Fruit fly (Drosophila melanogaster) whole organism, embryonic: ENCODE data around the gene CG13454.

ENCODE experiments used
- Blimp-1 ChIP-seq: fragments of 200-800 bp; sonication (Bioruptor generic); optimal IDR thresholded peaks from 3 replicates; lab custom pipeline; 2018; ENCODE audit warnings: missing biosample characterization, missing genetic modification characterization, mild to moderate bottlenecking, moderate library complexity, missing genetic modification reagents
- CG10321 ChIP-seq: fragments of 200-800 bp; sonication (Bioruptor generic); IDR thresholded peaks from 2 replicates; pipeline ENCODE4 v1.3.6; 2022; ENCODE audit warnings: missing biosample characterization, missing genetic modification characterization
- CG10462 ChIP-seq: fragments of 200-800 bp; sonication (Bioruptor generic); optimal IDR thresholded peaks from 2 replicates; lab custom pipeline; 2016; ENCODE audit warnings: missing biosample characterization, missing genetic modification characterization
- CG12219 ChIP-seq: fragments of 200-800 bp; sonication (Bioruptor generic); optimal IDR thresholded peaks from 3 replicates; lab custom pipeline; 2018; ENCODE audit warnings: missing biosample characterization, mild to moderate bottlenecking, missing genetic modification characterization
- CG12942 ChIP-seq: fragments of 200-800 bp; sonication (Bioruptor generic); optimal IDR thresholded peaks from 3 replicates; lab custom pipeline; 2016; ENCODE audit warnings: missing biosample characterization, missing genetic modification characterization
- CG15269 ChIP-seq: fragments of 200-800 bp; sonication (Bioruptor generic); optimal IDR thresholded peaks from 2 replicates; lab custom pipeline; 2018; ENCODE audit warnings: missing biosample characterization, mild to moderate bottlenecking, missing genetic modification characterization, moderate library complexity
- CG15479 ChIP-seq: fragments of 200-800 bp; sonication (Bioruptor generic); optimal IDR thresholded peaks from 3 replicates; lab custom pipeline; 2019; ENCODE audit warnings: missing biosample characterization, mild to moderate bottlenecking, missing genetic modification characterization, moderate library complexity
- CG15514 ChIP-seq: fragments of 200-800 bp; sonication (Bioruptor generic); optimal IDR thresholded peaks from 3 replicates; lab custom pipeline; 2017; ENCODE audit warnings: missing biosample characterization, missing genetic modification characterization, mild to moderate bottlenecking, moderate library complexity, missing genetic modification reagents
- CG16813 ChIP-seq: fragments of 200-800 bp; sonication (Bioruptor generic); IDR thresholded peaks from 3 replicates; pipeline ENCODE4 v1.3.6; 2022; ENCODE audit warnings: missing biosample characterization, missing genetic modification characterization; ENCODE audit not compliant: partially characterized antibody
- CG17912 ChIP-seq: fragments of 200-800 bp; sonication (Bioruptor generic); optimal IDR thresholded peaks from 2 replicates; lab custom pipeline; 2018; ENCODE audit warnings: missing biosample characterization, mild to moderate bottlenecking, missing genetic modification characterization
- CG1832 ChIP-seq: fragments of 200-800 bp; sonication (Bioruptor generic); optimal IDR thresholded peaks from 2 replicates; lab custom pipeline; 2017; ENCODE audit warnings: missing biosample characterization, mild to moderate bottlenecking, missing genetic modification characterization, inconsistent platforms
- CG2129 ChIP-seq: fragments of 200-800 bp; sonication (Bioruptor generic); IDR thresholded peaks from 2 replicates; pipeline ENCODE4 v1.3.6; 2022; ENCODE audit warnings: missing biosample characterization, missing genetic modification characterization; ENCODE audit not compliant: partially characterized antibody
- CG2712 ChIP-seq: fragments of 200-800 bp; optimal IDR thresholded peaks from 3 replicates; lab custom pipeline; 2019; ENCODE audit warnings: missing biosample characterization, mild to moderate bottlenecking, missing genetic modification characterization, moderate library complexity
- CG2875 ChIP-seq: fragments of 200-800 bp; sonication (Bioruptor generic); optimal IDR thresholded peaks from 2 replicates; lab custom pipeline; 2017; ENCODE audit warnings: missing biosample characterization, mild to moderate bottlenecking, missing genetic modification characterization, missing genetic modification reagents
- CG31441 ChIP-seq: fragments of 200-800 bp; sonication (Bioruptor generic); IDR thresholded peaks from 2 replicates; pipeline ENCODE4 v1.3.6; 2022; ENCODE audit warnings: missing biosample characterization, missing genetic modification characterization
- CG33557 ChIP-seq: fragments of 200-800 bp; sonication (Bioruptor generic); optimal IDR thresholded peaks from 2 replicates; lab custom pipeline; 2019; ENCODE audit warnings: missing biosample characterization, mild to moderate bottlenecking, missing genetic modification characterization, moderate library complexity
- CG4424 ChIP-seq: fragments of 200-800 bp; sonication (Bioruptor generic); optimal IDR thresholded peaks from 3 replicates; lab custom pipeline; 2016; ENCODE audit warnings: missing biosample characterization, missing genetic modification characterization
- CG9215 ChIP-seq: fragments of 200-800 bp; sonication (Bioruptor generic); IDR thresholded peaks from 2 replicates; pipeline ENCODE4 v1.3.6; 2022; ENCODE audit warnings: missing biosample characterization, missing genetic modification characterization
- Elba2 ChIP-seq: fragments of 200-800 bp; sonication (Bioruptor generic); optimal IDR thresholded peaks from 3 replicates; lab custom pipeline; 2016; ENCODE audit warnings: missing biosample characterization, missing genetic modification characterization
- H15 ChIP-seq: fragments of 200-800 bp; sonication (Bioruptor generic); IDR thresholded peaks from 3 replicates; pipeline ENCODE4 v1.3.6; 2022; ENCODE audit warnings: missing biosample characterization, missing genetic modification characterization
- Hey ChIP-seq: fragments of 200-800 bp; sonication (Bioruptor generic); optimal IDR thresholded peaks from 3 replicates; lab custom pipeline; 2018; ENCODE audit warnings: missing biosample characterization, mild to moderate bottlenecking, missing genetic modification characterization
- HmgD ChIP-seq: fragments of 200-800 bp; sonication (Bioruptor generic); optimal IDR thresholded peaks from 3 replicates; lab custom pipeline; 2016; ENCODE audit warnings: missing biosample characterization, missing genetic modification characterization
- NC2α ChIP-seq: fragments of 200-800 bp; sonication (Bioruptor generic); optimal IDR thresholded peaks from 2 replicates; lab custom pipeline; 2016; ENCODE audit warnings: missing biosample characterization, missing genetic modification characterization
- NFAT ChIP-seq: fragments of 200-800 bp; sonication (Bioruptor generic); IDR thresholded peaks from 2 replicates; pipeline ENCODE4 v1.3.6; 2022; ENCODE audit warnings: missing biosample characterization, missing genetic modification characterization
- Ssrp ChIP-seq: fragments of 200-800 bp; sonication (Bioruptor generic); optimal IDR thresholded peaks from 2 replicates; lab custom pipeline; 2018; ENCODE audit warnings: missing biosample characterization, mild to moderate bottlenecking, missing genetic modification characterization, moderate library complexity
- Stat92E ChIP-seq, 3 experiments: fragments of >200 bp in 2 of 3; fragments of 200-800 bp in 1 of 3; sonication (Bioruptor generic) in 1 of 3; optimal IDR thresholded peaks; 2 replicates each; lab custom pipeline; 2017 to 2019; ENCODE audit warnings: missing biosample characterization in 3 of 3, missing genetic modification characterization in 3 of 3, mild to moderate bottlenecking in 1 of 3, moderate library complexity in 1 of 3
- Trl ChIP-seq, 3 experiments: fragments of >200 bp in 2 of 3; fragments of 200-800 bp in 1 of 3; sonication (Bioruptor generic) in 1 of 3; optimal IDR thresholded peaks; 2 replicates in 1 of 3; 3 replicates in 2 of 3; lab custom pipeline; 2016 to 2017; ENCODE audit warnings: missing biosample characterization in 1 of 3, missing genetic modification characterization in 1 of 3
- ato ChIP-seq: fragments of 200-800 bp; sonication (Bioruptor generic); IDR thresholded peaks from 2 replicates; pipeline ENCODE4 v1.3.6; 2022; ENCODE audit warnings: missing biosample characterization, missing genetic modification characterization; ENCODE audit not compliant: partially characterized antibody
- bsh ChIP-seq, 2 experiments: fragments of 200-800 bp; sonication (Bioruptor generic); optimal IDR thresholded peaks; 2 replicates each; lab custom pipeline; 2017 to 2018; ENCODE audit warnings: mild to moderate bottlenecking in 2 of 2, missing biosample characterization in 2 of 2, missing genetic modification characterization in 2 of 2, moderate library complexity in 1 of 2
- chinmo ChIP-seq: fragments of 200-800 bp; sonication (Bioruptor generic); IDR thresholded peaks from 4 replicates; pipeline ENCODE4 v1.3.6; 2022; ENCODE audit warnings: missing biosample characterization, missing genetic modification characterization; ENCODE audit not compliant: partially characterized antibody
- chm ChIP-seq: fragments of 200-800 bp; sonication (Bioruptor generic); IDR thresholded peaks from 2 replicates; pipeline ENCODE4 v1.3.6; 2022; ENCODE audit warnings: missing biosample characterization, missing genetic modification characterization
- chn ChIP-seq: fragments of 200-800 bp; sonication (Bioruptor generic); optimal IDR thresholded peaks from 2 replicates; lab custom pipeline; 2016; ENCODE audit warnings: missing biosample characterization, missing genetic modification characterization
- corto ChIP-seq: fragments of 200-800 bp; sonication (Bioruptor generic); optimal IDR thresholded peaks from 2 replicates; lab custom pipeline; 2016; ENCODE audit warnings: missing biosample characterization, mild to moderate bottlenecking, missing genetic modification characterization, moderate library complexity
- crc ChIP-seq: fragments of 200-800 bp; sonication (Bioruptor generic); optimal IDR thresholded peaks from 2 replicates; lab custom pipeline; 2016; ENCODE audit warnings: missing biosample characterization, missing genetic modification characterization
- crp ChIP-seq, 2 experiments: fragments of 200-800 bp; sonication (Bioruptor generic); optimal IDR thresholded peaks; 2 replicates in 1 of 2; 3 replicates in 1 of 2; lab custom pipeline; 2017; ENCODE audit warnings: missing biosample characterization in 2 of 2, missing genetic modification characterization in 2 of 2, mild to moderate bottlenecking in 1 of 2, moderate library complexity in 1 of 2
- fd96Cb ChIP-seq: fragments of 200-800 bp; sonication (Bioruptor generic); optimal IDR thresholded peaks from 2 replicates; lab custom pipeline; 2018; ENCODE audit warnings: missing biosample characterization, mild to moderate bottlenecking, missing genetic modification characterization, moderate library complexity
- gcm2 ChIP-seq: fragments of 200-800 bp; sonication (Bioruptor generic); optimal IDR thresholded peaks from 2 replicates; lab custom pipeline; 2016; ENCODE audit warnings: missing biosample characterization, missing genetic modification characterization
- gfzf ChIP-seq: fragments of 200-800 bp; sonication (Bioruptor generic); optimal IDR thresholded peaks from 2 replicates; lab custom pipeline; 2016; ENCODE audit warnings: missing biosample characterization, mild to moderate bottlenecking, missing genetic modification characterization, moderate library complexity
- knrl ChIP-seq: fragments of 200-800 bp; sonication (Bioruptor generic); IDR thresholded peaks from 3 replicates; pipeline ENCODE4 v1.3.6; 2022; ENCODE audit warnings: missing biosample characterization, missing genetic modification characterization; ENCODE audit not compliant: partially characterized antibody
- lbe ChIP-seq: fragments of 200-800 bp; sonication (Bioruptor generic); optimal IDR thresholded peaks from 2 replicates; lab custom pipeline; 2016; ENCODE audit warnings: missing biosample characterization, mild to moderate bottlenecking, missing genetic modification characterization
- lov ChIP-seq, 2 experiments: fragments of 200-800 bp in 1 of 2; fragments of >200 bp in 1 of 2; sonication (Bioruptor generic) in 1 of 2; IDR thresholded peaks in 1 of 2; optimal IDR thresholded peaks in 1 of 2; 2 replicates in 1 of 2; 3 replicates in 1 of 2; pipeline versions ENCODE4 v1.3.6 to Lab custom; 2017 to 2022; ENCODE audit warnings: missing biosample characterization in 1 of 2, missing genetic modification characterization in 1 of 2
- nau ChIP-seq: fragments of 200-800 bp; sonication (Bioruptor generic); optimal IDR thresholded peaks from 3 replicates; lab custom pipeline; 2017; ENCODE audit warnings: missing biosample characterization, mild to moderate bottlenecking, missing genetic modification characterization, missing genetic modification reagents
- org-1 ChIP-seq: fragments of 200-800 bp; sonication (Bioruptor generic); optimal IDR thresholded peaks from 2 replicates; lab custom pipeline; 2017; ENCODE audit warnings: missing biosample characterization, missing genetic modification characterization
- pho ChIP-seq: fragments of 200-800 bp; sonication (Bioruptor generic); optimal IDR thresholded peaks from 2 replicates; lab custom pipeline; 2016; ENCODE audit warnings: missing biosample characterization, missing genetic modification characterization
- pros ChIP-seq: fragments of 200-800 bp; sonication (Bioruptor generic); optimal IDR thresholded peaks from 3 replicates; lab custom pipeline; 2019; ENCODE audit warnings: missing biosample characterization, mild to moderate bottlenecking, missing genetic modification characterization, moderate library complexity
- sim ChIP-seq: fragments of 200-800 bp; sonication (Bioruptor generic); IDR thresholded peaks from 2 replicates; pipeline ENCODE4 v1.3.6; 2022; ENCODE audit warnings: missing biosample characterization, missing genetic modification characterization
- sima ChIP-seq: fragments of 200-800 bp; sonication (Bioruptor generic); optimal IDR thresholded peaks from 2 replicates; lab custom pipeline; 2016; ENCODE audit warnings: missing biosample characterization, missing genetic modification characterization
- tll ChIP-seq, 2 experiments: fragments of 200-800 bp in 1 of 2; fragments of >200 bp in 1 of 2; sonication (Bioruptor generic) in 1 of 2; optimal IDR thresholded peaks; 2 replicates each; lab custom pipeline; 2017 to 2019; ENCODE audit warnings: missing biosample characterization in 2 of 2, missing genetic modification characterization in 2 of 2, mild to moderate bottlenecking in 1 of 2, moderate library complexity in 1 of 2

CG13454 gene

DNA sequence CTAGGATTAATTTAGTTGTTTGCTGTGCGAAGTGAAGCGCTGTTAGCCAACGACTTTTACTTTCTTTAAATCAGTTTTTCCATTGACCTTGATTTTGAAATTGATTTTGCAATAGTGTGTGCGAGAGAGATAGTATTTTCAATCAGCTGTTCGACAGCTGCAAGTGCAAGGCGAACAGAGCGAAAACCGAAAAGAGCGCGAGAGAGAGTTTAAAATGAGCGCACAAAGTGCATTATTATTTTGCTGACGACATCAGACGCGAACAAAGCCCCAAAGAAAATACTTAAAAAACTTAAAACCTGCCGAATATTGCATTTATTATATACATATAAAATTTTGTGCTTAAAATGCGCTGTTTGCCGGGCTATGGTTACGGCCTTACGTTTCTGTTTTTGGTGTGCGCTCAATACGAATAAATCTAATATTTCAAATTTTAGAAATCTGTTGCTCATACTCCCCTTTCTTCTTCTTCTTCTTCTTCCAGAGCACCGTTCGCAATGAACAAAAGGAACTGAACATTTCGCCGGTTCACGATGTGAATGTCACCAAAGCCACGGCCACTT, 5.1 kb downstream of the CG13454 start (continued):
- no peak for TF ChIP-seq CG9215 (GFP tag; lab: Robert Waterston, UW)
- TF ChIP-seq CG15479, result peak; percentile 32
- TF ChIP-seq CG12942 (GFP tag; lab: Kevin White, UChicago), result no peak
- TF ChIP-seq CG4424 (GFP tag; lab: Kevin White, UChicago), result no peak
- no peak for TF ChIP-seq sima (GFP tag; lab: Kevin White, UChicago)
- TF ChIP-seq crp (GFP tag; optimal IDR thresholded peaks at IDR 0.05; lab: Kevin White, UChicago), result peak in 1 of 2 experiments; percentile 75
- no peak for TF ChIP-seq fd96Cb (tag; lab: Kevin White, UChicago)
- TF ChIP-seq sim, result no peak
- TF ChIP-seq corto (GFP tag; lab: Kevin White, UChicago), result peak; percentile 50
- TF ChIP-seq NC2α (GFP tag; lab: Kevin White, UChicago), result no peak
- no peak for TF ChIP-seq CG17912
- TF ChIP-seq CG2712 (tag; lab: Kevin White, UChicago), result peak; percentile 13
- no peak for TF ChIP-seq gfzf (GFP tag; lab: Kevin White, UChicago)
- TF ChIP-seq CG2875, result no peak
- peak; percentile 47 for TF ChIP-seq Blimp-1 (GFP tag; lab: Kevin White, UChicago)
- TF ChIP-seq CG15269, result no peak
- TF ChIP-seq chm (GFP tag; lab: Robert Waterston, UW), result no peak
- TF ChIP-seq nau (GFP tag; lab: Kevin White, UChicago), result no peak
- TF ChIP-seq Stat92E (GFP tag; optimal IDR thresholded peaks at IDR 0.05; lab: Kevin White, UChicago), result no peak
- TF ChIP-seq CG16813 (GFP tag; lab: Robert Waterston, UW), result no peak
- TF ChIP-seq lbe (GFP tag; lab: Kevin White, UChicago), result peak; percentile 14
- TF ChIP-seq chn (GFP tag; lab: Kevin White, UChicago), result no peak
- TF ChIP-seq pho (GFP tag; lab: Kevin White, UChicago), result no peak
- no peak for TF ChIP-seq NFAT (GFP tag; lab: Robert Waterston, UW)
- TF ChIP-seq Elba2 (GFP tag; lab: Kevin White, UChicago), result no peak
- no peak for TF ChIP-seq CG2129 (GFP tag; lab: Robert Waterston, UW)
- TF ChIP-seq bsh (GFP tag; optimal IDR thresholded peaks at IDR 0.05; lab: Kevin White, UChicago), result no peak
- TF ChIP-seq CG1832, result no peak
- no peak for TF ChIP-seq crc (GFP tag; lab: Kevin White, UChicago)
- TF ChIP-seq pros, result no peak
- no peak for TF ChIP-seq HmgD (GFP tag; lab: Kevin White, UChicago)
- TF ChIP-seq knrl (GFP tag; lab: Robert Waterston, UW), result no peak
- TF ChIP-seq CG33557 (GFP tag; lab: Kevin White, UChicago), result no peak
- TF ChIP-seq ato, result no peak
- no peak for TF ChIP-seq org-1 (GFP tag; lab: Kevin White, UChicago)
- no peak for TF ChIP-seq CG31441 (GFP tag; lab: Robert Waterston, UW)
- TF ChIP-seq CG10321 (GFP tag; lab: Robert Waterston, UW), result no peak
- no peak for TF ChIP-seq Ssrp (tag; lab: Kevin White, UChicago)
- peak; percentile 10 to 68 for TF ChIP-seq Trl (optimal IDR thresholded peaks at IDR 0.05; lab: Kevin White, UChicago)
- no peak for TF ChIP-seq Trl (GFP tag; optimal IDR thresholded peaks at IDR 0.05; lab: Kevin White, UChicago)
- 0 out of 4 replicates have a peak, but pooled peaks have one; percentile 48 for TF ChIP-seq chinmo (GFP tag; lab: Robert Waterston, UW)
- TF ChIP-seq H15, result no peak
- TF ChIP-seq lov (optimal IDR thresholded peaks at IDR 0.05; lab: Kevin White, UChicago), result no peak
- no peak for TF ChIP-seq lov (GFP tag; IDR thresholded peaks at IDR 0.05; lab: Robert Waterston, UW)
- TF ChIP-seq gcm2, result no peak
- TF ChIP-seq tll (GFP tag; optimal IDR thresholded peaks at IDR 0.05; lab: Kevin White, UChicago), result peak in 1 of 2 experiments; percentile 61
- TF ChIP-seq Hey (tag; lab: Kevin White, UChicago), result no peak
- TF ChIP-seq CG12219 (GFP tag; lab: Kevin White, UChicago), result no peak
- TF ChIP-seq CG10462, result no peak
- TF ChIP-seq CG15514 (GFP tag; lab: Kevin White, UChicago), result peak; percentile 60
